Worm (Caenorhabditis elegans): ENCODE results near the gene ZC449.1.

- TF ChIP-seq ZK337.2 (GFP tag; IDR thresholded peaks at IDR 0.05) (no peak), ama-1 (optimal IDR thresholded peaks at IDR 0.05) (no peak)
Observed at ce11 chrX:4976530-4976929, 47.7 kb upstream of the ZC449.1 start, which contains the start of gene lfi-1.

Data from whole organism, L4 larva.